Worm (Caenorhabditis elegans) whole organism, L2 larva: ENCODE measurements around the gene H32C10.1.

Experiments
- F13H6.1 ChIP-seq: sonication (generic microtip); optimal IDR thresholded peaks from 2 replicates; lab custom pipeline; 2016; ENCODE audit warnings: missing genetic modification characterization, missing compliant biosample characterization
- Y55F3AM.14 ChIP-seq: fragments of 200-800 bp; sonication (Bioruptor generic); optimal IDR thresholded peaks from 2 replicates; lab custom pipeline; 2018; ENCODE audit warnings: mild to moderate bottlenecking, missing genetic modification characterization, missing compliant biosample characterization
- alr-1 ChIP-seq: fragments of 150-350 bp; optimal IDR thresholded peaks from 2 replicates; lab custom pipeline; 2014; ENCODE audit warnings: missing biosample characterization, missing genetic modification characterization
- ama-1 ChIP-seq: fragments of 150-350 bp; optimal IDR thresholded peaks from 2 replicates; lab custom pipeline; 2018; ENCODE audit warnings: inconsistent platforms
- dmd-4 ChIP-seq: sonication (generic microtip); optimal IDR thresholded peaks from 2 replicates; lab custom pipeline; 2017; ENCODE audit warnings: missing biosample characterization, missing genetic modification characterization
- gmeb-1 ChIP-seq: fragments of 150-350 bp; optimal IDR thresholded peaks from 2 replicates; lab custom pipeline; 2014; ENCODE audit warnings: missing biosample characterization, missing genetic modification characterization
- mab-5 ChIP-seq: fragments of 150-350 bp; optimal IDR thresholded peaks from 2 replicates; lab custom pipeline; 2014; ENCODE audit warnings: missing biosample characterization, missing genetic modification characterization
- nhr-10 ChIP-seq: sonication (generic microtip); optimal IDR thresholded peaks from 2 replicates; lab custom pipeline; 2017; ENCODE audit warnings: missing biosample characterization, missing genetic modification characterization
- nhr-11 ChIP-seq: fragments of 150-350 bp; optimal IDR thresholded peaks from 2 replicates; lab custom pipeline; 2014; ENCODE audit warnings: missing biosample characterization, missing genetic modification characterization
- nhr-237 ChIP-seq: fragments of 150-350 bp; optimal IDR thresholded peaks from 2 replicates; lab custom pipeline; 2014; ENCODE audit warnings: missing biosample characterization, missing genetic modification characterization
- nhr-25 ChIP-seq: fragments of 150-350 bp; sonication (generic microtip); optimal IDR thresholded peaks from 3 replicates; lab custom pipeline; 2014; ENCODE audit warnings: missing biosample characterization, missing genetic modification characterization
- nhr-77 ChIP-seq: fragments of 150-350 bp; optimal IDR thresholded peaks from 2 replicates; lab custom pipeline; 2014; ENCODE audit warnings: missing biosample characterization, missing genetic modification characterization
- sma-3 ChIP-seq: sonication (generic microtip); optimal IDR thresholded peaks from 2 replicates; lab custom pipeline; 2016; ENCODE audit warnings: missing genetic modification reagents, missing genetic modification characterization, missing compliant biosample characterization
- snpc-4 ChIP-seq: fragments of 150-350 bp; optimal IDR thresholded peaks from 2 replicates; lab custom pipeline; 2014; ENCODE audit warnings: missing biosample characterization, missing genetic modification characterization
- unc-55 ChIP-seq: fragments of 150-350 bp; sonication (generic microtip); optimal IDR thresholded peaks from 3 replicates; lab custom pipeline; 2014; ENCODE audit warnings: missing biosample characterization, missing genetic modification reagents, missing genetic modification characterization
- unc-62 ChIP-seq: fragments of 150-350 bp; optimal IDR thresholded peaks from 2 replicates; lab custom pipeline; 2014; ENCODE audit warnings: missing biosample characterization, missing genetic modification reagents, missing genetic modification characterization
- zag-1 ChIP-seq: fragments of 150-350 bp; optimal IDR thresholded peaks from 2 replicates; lab custom pipeline; 2014; ENCODE audit warnings: missing biosample characterization, missing genetic modification characterization

The H32C10.1 gene

DNA sequence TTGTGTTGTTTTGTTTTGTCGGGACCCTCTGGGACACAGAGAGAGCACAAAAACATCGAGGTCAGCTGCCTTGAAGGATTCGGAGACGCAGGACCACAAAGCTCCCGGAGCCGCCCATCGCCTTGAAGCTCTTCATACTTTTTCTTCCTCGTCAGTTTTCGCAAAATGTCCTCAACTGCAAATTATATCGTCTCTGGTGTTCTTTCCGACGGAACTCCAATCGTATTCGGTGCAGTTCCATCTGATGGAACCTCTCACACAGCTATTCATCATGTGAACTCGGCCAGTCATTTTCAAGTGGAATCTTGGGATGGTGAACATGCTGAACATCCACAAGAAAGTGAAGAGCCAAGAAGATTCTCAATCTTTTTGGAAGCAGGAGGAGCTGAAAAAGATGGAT, 51.3 kb downstream of the H32C10.1 start:
- TF ChIP-seq sma-3 (no peak), mab-5 (tag; lab: Kevin White, UChicago) (no peak), nhr-237 (tag; lab: Kevin White, UChicago) (no peak), ama-1 (no peak), nhr-11 (tag; lab: Kevin White, UChicago) (no peak), unc-62 (GFP tag; lab: Kevin White, UChicago) (no peak), nhr-77 (no peak), gmeb-1 (no peak), nhr-10 (tag; lab: Kevin White, UChicago) (no peak), snpc-4 (tag; lab: Kevin White, UChicago) (no peak), nhr-25 (tag; lab: Kevin White, UChicago) (no peak)

DNA sequence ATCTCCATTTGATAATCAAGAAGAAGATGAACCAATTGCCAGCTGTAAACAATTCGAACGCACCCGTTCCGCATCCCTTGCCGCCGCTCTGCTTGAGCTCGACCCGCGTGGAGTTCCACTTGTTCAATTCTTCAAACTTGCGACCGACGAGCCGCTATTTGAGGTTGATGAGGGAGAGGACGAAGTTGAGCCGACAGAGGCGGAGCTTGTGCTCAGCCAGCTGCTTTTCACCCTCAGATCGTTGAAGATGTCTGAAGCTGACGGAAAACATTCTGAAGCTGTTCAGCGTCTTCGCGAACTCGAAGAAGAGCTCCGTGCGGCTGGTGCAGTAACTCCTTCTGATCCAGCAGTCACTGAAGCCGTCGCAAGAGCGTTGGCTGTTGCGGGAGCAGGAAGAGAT, 51.7 kb downstream of the H32C10.1 start:
- TF ChIP-seq dmd-4 (tag; lab: Kevin White, UChicago) (no peak), Y55F3AM.14 (GFP tag; lab: Kevin White, UChicago) (no peak), unc-55 (GFP tag; lab: Kevin White, UChicago) (no peak), alr-1 (no peak), nhr-25 (tag; lab: Kevin White, UChicago) (no peak), mab-5 (tag; lab: Kevin White, UChicago) (no peak)

DNA sequence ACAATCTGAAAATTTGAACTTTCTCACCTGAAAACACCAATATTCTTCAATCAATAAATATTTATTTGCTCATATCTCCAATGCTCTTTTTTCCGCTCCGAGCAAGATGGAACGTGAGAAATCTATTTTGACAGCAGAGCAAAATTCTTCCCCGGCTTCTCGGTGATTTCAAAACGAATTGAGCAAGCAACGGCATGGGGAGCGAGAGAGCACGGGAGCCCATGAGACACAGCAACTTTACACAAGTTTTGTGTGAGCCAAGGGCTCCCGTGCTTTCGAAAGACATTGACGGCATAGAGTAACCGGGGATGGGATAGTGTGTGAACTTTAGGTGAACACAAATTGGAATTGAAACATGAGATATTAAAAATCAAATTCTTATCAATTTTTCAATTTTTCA, 52.7 kb downstream of the H32C10.1 start:
- TF ChIP-seq zag-1 (tag; lab: Kevin White, UChicago) (no peak), F13H6.1 (tag; lab: Kevin White, UChicago) (peak; percentile 10), unc-62 (GFP tag; lab: Kevin White, UChicago) (no peak), ama-1 (peak; percentile 21)
